Worm (Caenorhabditis elegans) whole organism, early embryonic: ENCODE measurements around the gene C08F8.3.
"Not testable (repeated sequence)": the region's sequence is repeated elsewhere in the genome, so short reads cannot be mapped to it uniquely, and the experiment has no call there.

Source experiments
- ama-1 ChIP-seq: fragments of 150-350 bp; optimal IDR thresholded peaks from 2 replicates; lab custom pipeline; 2014
- hmg-4 ChIP-seq: fragments of 200-800 bp; sonication (Bioruptor generic); optimal IDR thresholded peaks from 2 replicates; lab custom pipeline; 2018; ENCODE audit warnings: mild to moderate bottlenecking, missing genetic modification characterization, missing compliant biosample characterization
- scrt-1 ChIP-seq: fragments of 200-800 bp; sonication (Bioruptor generic); IDR thresholded peaks from 2 replicates; pipeline ENCODE4 v1.3.6; 2022; ENCODE audit warnings: missing genetic modification characterization, missing compliant biosample characterization
- tra-4 ChIP-seq: sonication (generic microtip); optimal IDR thresholded peaks from 2 replicates; lab custom pipeline; 2017; ENCODE audit warnings: missing genetic modification characterization, missing compliant biosample characterization

- TF ChIP-seq hmg-4 (GFP tag; lab: Kevin White, UChicago); tra-4 (tag; lab: Kevin White, UChicago); ama-1 (lab: Kevin White, UChicago): not testable (repeated sequence)
- peak; percentile 78 for TF ChIP-seq scrt-1
Observed at ce11 chrIV:11196866-11197265, 42.0 kb downstream of the C08F8.3 start.
